Worm (Caenorhabditis elegans) whole organism, L3 larva: ENCODE data around the gene hmg-4.

Experiments
- ZK546.5 ChIP-seq: sonication (generic microtip); optimal IDR thresholded peaks from 2 replicates; lab custom pipeline; 2017; ENCODE audit warnings: missing biosample characterization, missing genetic modification characterization
- aly-2 ChIP-seq: fragments of 150-350 bp; optimal IDR thresholded peaks from 2 replicates; lab custom pipeline; 2014; ENCODE audit warnings: missing biosample characterization, missing genetic modification characterization
- ceh-82 ChIP-seq: fragments of 150-350 bp; optimal IDR thresholded peaks from 2 replicates; lab custom pipeline; 2014; ENCODE audit warnings: missing biosample characterization, missing genetic modification characterization
- elt-2 ChIP-seq: sonication (generic microtip); optimal IDR thresholded peaks from 2 replicates; lab custom pipeline; 2016; ENCODE audit warnings: missing genetic modification reagents, mild to moderate bottlenecking, missing genetic modification characterization, missing compliant biosample characterization
- elt-3 ChIP-seq, 3 experiments: fragments of 150-350 bp in 1 of 3; sonication (generic microtip) in 2 of 3; optimal IDR thresholded peaks; 2 replicates in 2 of 3; 4 replicates in 1 of 3; lab custom pipeline; 2014 to 2017; ENCODE audit warnings: missing biosample characterization in 3 of 3, missing genetic modification characterization in 3 of 3
- lin-15B ChIP-seq: fragments of 150-350 bp; optimal IDR thresholded peaks from 2 replicates; lab custom pipeline; 2014; ENCODE audit warnings: missing biosample characterization, missing genetic modification characterization
- nhr-77 ChIP-seq: fragments of 150-350 bp; optimal IDR thresholded peaks from 2 replicates; lab custom pipeline; 2014; ENCODE audit warnings: missing biosample characterization, missing genetic modification characterization
- pha-4 ChIP-seq: fragments of 150-350 bp; optimal IDR thresholded peaks from 2 replicates; lab custom pipeline; 2014; ENCODE audit warnings: missing biosample characterization, missing genetic modification reagents, missing genetic modification characterization
- skn-1 ChIP-seq: fragments of 150-350 bp; optimal IDR thresholded peaks from 2 replicates; lab custom pipeline; 2014; ENCODE audit warnings: missing biosample characterization, missing genetic modification characterization
- tbx-2 ChIP-seq: sonication (generic microtip); optimal IDR thresholded peaks from 2 replicates; lab custom pipeline; 2016; ENCODE audit warnings: mild to moderate bottlenecking, missing genetic modification characterization, missing compliant biosample characterization

DNA sequence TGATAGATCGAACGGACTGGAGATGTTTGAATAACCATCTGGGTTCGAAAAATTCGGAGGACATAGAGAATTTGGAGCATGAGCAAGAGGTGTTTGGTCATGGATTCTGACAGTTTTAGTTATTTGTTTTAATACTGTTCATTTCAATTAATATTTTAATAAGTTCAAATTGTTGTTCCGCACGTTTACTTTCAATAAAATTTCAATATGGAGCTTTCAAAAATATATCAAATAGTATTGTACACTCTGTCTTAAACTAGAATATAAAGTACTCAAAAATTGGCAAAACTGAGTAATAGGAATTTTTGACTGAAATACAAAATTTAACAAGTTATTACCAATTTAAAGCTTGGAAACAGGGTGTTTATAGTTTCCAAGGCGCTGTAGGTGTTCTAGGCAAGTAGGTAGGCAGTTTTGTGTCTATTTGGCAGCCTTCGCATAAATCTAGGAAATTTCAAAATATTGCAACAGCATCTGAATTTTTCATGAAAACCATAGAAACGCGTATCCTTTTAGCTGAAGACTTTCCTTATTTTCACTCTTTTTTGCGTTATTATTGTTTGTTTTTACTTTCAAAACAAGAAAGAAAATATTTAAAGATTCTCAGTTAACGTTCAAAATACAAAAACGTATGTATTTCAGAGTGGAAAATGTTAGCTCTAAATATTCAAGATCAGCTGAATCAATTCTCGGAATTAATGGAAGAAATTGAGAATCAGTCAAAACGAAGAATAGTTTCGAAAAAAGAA is 14.2 kb downstream of the hmg-4 start, which contains the start of the genes T20B12.5 and T20B12.4:
- TF ChIP-seq ceh-82 (tag; lab: Kevin White, UChicago) (no peak), elt-2 (tag; lab: Kevin White, UChicago) (no peak), nhr-77 (no peak), skn-1 (no peak), ZK546.5 (tag; lab: Kevin White, UChicago) (no peak), elt-3 (tag; optimal IDR thresholded peaks at IDR 0.05; lab: Kevin White, UChicago) (no peak), pha-4 (tag; lab: Kevin White, UChicago) (no peak), aly-2 (tag; lab: Kevin White, UChicago) (no peak), lin-15B (tag; lab: Kevin White, UChicago) (no peak), tbx-2 (tag; lab: Kevin White, UChicago) (no peak)
